Worm (Caenorhabditis elegans) whole organism, L3 larva: ENCODE measurements around the gene C08E8.4.

ENCODE experiments used
- ZK546.5 ChIP-seq: sonication (generic microtip); optimal IDR thresholded peaks from 2 replicates; lab custom pipeline; 2017; ENCODE audit warnings: missing biosample characterization, missing genetic modification characterization
- ama-1 ChIP-seq: fragments of 150-350 bp; optimal IDR thresholded peaks from 2 replicates; lab custom pipeline; 2018
- nfya-1 ChIP-seq: sonication (generic microtip); optimal IDR thresholded peaks from 2 replicates; lab custom pipeline; 2017; ENCODE audit warnings: missing genetic modification characterization, mild to moderate bottlenecking, missing compliant biosample characterization, antibody characterized with exemption, moderate library complexity; ENCODE audit not compliant: insufficient read depth
- nhr-237 ChIP-seq: fragments of 150-350 bp; optimal IDR thresholded peaks from 2 replicates; lab custom pipeline; 2014; ENCODE audit warnings: missing biosample characterization, missing genetic modification characterization

DNA sequence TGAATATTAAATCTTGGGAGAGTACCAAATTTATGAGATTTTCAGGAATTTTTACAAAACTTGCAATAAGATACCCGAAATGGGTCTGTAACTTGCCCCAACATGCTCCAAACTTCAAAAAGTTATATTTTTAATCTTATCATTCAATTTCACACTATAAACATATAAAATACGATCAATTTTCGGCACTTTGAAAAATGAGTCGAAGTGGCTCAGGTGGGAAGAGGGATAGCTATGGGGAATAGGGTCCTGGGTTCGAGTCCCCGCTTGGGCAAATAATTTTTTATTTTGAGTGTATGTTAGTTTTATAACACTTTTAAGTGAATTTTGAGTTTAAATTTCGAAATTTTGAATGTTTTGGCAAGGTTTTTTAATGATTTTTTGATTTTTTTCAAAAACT, 618 bp upstream of the C08E8.4 start:
- TF ChIP-seq ZK546.5 (tag; lab: Kevin White, UChicago) (no peak), nhr-237 (tag; lab: Kevin White, UChicago) (no peak), ama-1 (lab: Kevin White, UChicago) (no peak), nfya-1 (tag; lab: Kevin White, UChicago) (no peak)
